Fruit fly (Drosophila melanogaster) whole organism, embryonic: ENCODE measurements around the gene CG6420.

Source experiments
- ATbp ChIP-seq: fragments of 200-800 bp; sonication (Bioruptor generic); optimal IDR thresholded peaks from 2 replicates; lab custom pipeline; 2017; ENCODE audit warnings: missing biosample characterization, mild to moderate bottlenecking, missing genetic modification characterization, missing genetic modification reagents
- CG10366 ChIP-seq: fragments of 200-800 bp; sonication (Bioruptor generic); IDR thresholded peaks from 2 replicates; pipeline ENCODE4 v1.3.6; 2022; ENCODE audit warnings: missing biosample characterization, missing genetic modification characterization
- CG14014 ChIP-seq: fragments of 200-800 bp; sonication (Bioruptor generic); IDR thresholded peaks from 2 replicates; pipeline ENCODE4 v1.3.6; 2022; ENCODE audit warnings: missing biosample characterization, missing genetic modification characterization
- CG14667 ChIP-seq: fragments of 200-800 bp; sonication (Bioruptor generic); IDR thresholded peaks from 2 replicates; pipeline ENCODE4 v1.3.6; 2022; ENCODE audit warnings: missing biosample characterization, missing genetic modification characterization
- CG1602 ChIP-seq: fragments of 200-800 bp; sonication (Bioruptor generic); optimal IDR thresholded peaks from 3 replicates; lab custom pipeline; 2016; ENCODE audit warnings: missing biosample characterization, missing genetic modification characterization
- CG17359 ChIP-seq: fragments of 200-800 bp; sonication (Bioruptor generic); optimal IDR thresholded peaks from 3 replicates; lab custom pipeline; 2018; ENCODE audit warnings: missing biosample characterization, mild to moderate bottlenecking, missing genetic modification characterization, moderate library complexity
- CG1792 ChIP-seq: fragments of 200-800 bp; sonication (Bioruptor generic); optimal IDR thresholded peaks from 2 replicates; lab custom pipeline; 2016; ENCODE audit warnings: missing biosample characterization, missing genetic modification characterization
- CG1832 ChIP-seq: fragments of 200-800 bp; sonication (Bioruptor generic); optimal IDR thresholded peaks from 2 replicates; lab custom pipeline; 2017; ENCODE audit warnings: missing biosample characterization, mild to moderate bottlenecking, missing genetic modification characterization, inconsistent platforms
- CG18619 ChIP-seq: fragments of 200-800 bp; sonication (Bioruptor generic); optimal IDR thresholded peaks from 3 replicates; lab custom pipeline; 2017; ENCODE audit warnings: missing biosample characterization, mild to moderate bottlenecking, missing genetic modification characterization
- CG2889 ChIP-seq: fragments of 200-800 bp; sonication (Bioruptor generic); IDR thresholded peaks from 3 replicates; pipeline ENCODE4 v1.3.6; 2022; ENCODE audit warnings: missing biosample characterization, missing genetic modification characterization
- CG3838 ChIP-seq: fragments of 200-800 bp; sonication (Bioruptor generic); optimal IDR thresholded peaks from 3 replicates; lab custom pipeline; 2016; ENCODE audit warnings: missing biosample characterization, missing genetic modification characterization
- CG3995 ChIP-seq: fragments of 200-800 bp; sonication (Bioruptor generic); optimal IDR thresholded peaks from 3 replicates; lab custom pipeline; 2016; ENCODE audit warnings: missing biosample characterization, missing genetic modification characterization
- CG6254 ChIP-seq: fragments of 200-800 bp; sonication (Bioruptor generic); optimal IDR thresholded peaks from 3 replicates; lab custom pipeline; 2017; ENCODE audit warnings: mild to moderate bottlenecking, missing biosample characterization, missing genetic modification reagents, missing genetic modification characterization
- CG6689 ChIP-seq: fragments of 200-800 bp; sonication (Bioruptor generic); IDR thresholded peaks from 2 replicates; pipeline ENCODE4 v1.3.6; 2022; ENCODE audit warnings: missing biosample characterization, missing genetic modification characterization
- CG6765 ChIP-seq: fragments of 200-800 bp; sonication (Bioruptor generic); optimal IDR thresholded peaks from 3 replicates; lab custom pipeline; 2017; ENCODE audit warnings: missing biosample characterization, mild to moderate bottlenecking, missing genetic modification characterization
- CG7357 ChIP-seq: fragments of 200-800 bp; sonication (Bioruptor generic); IDR thresholded peaks from 3 replicates; pipeline ENCODE4 v1.3.6; 2022; ENCODE audit warnings: missing biosample characterization, missing genetic modification characterization
- CG7839 ChIP-seq: fragments of 200-800 bp; sonication (Bioruptor generic); optimal IDR thresholded peaks from 3 replicates; lab custom pipeline; 2018; ENCODE audit warnings: missing biosample characterization, mild to moderate bottlenecking, missing genetic modification characterization, moderate library complexity
- CG8388 ChIP-seq: fragments of 200-800 bp; sonication (Bioruptor generic); optimal IDR thresholded peaks from 2 replicates; lab custom pipeline; 2019; ENCODE audit warnings: missing biosample characterization, mild to moderate bottlenecking, missing genetic modification characterization, moderate library complexity
- CHES-1-like ChIP-seq: fragments of 200-800 bp; sonication (Bioruptor generic); optimal IDR thresholded peaks from 2 replicates; lab custom pipeline; 2016; ENCODE audit warnings: missing biosample characterization, missing genetic modification characterization
- CTCF ChIP-seq: fragments of 200-800 bp; sonication (Bioruptor generic); optimal IDR thresholded peaks from 2 replicates; lab custom pipeline; 2017; ENCODE audit warnings: missing biosample characterization, mild to moderate bottlenecking, missing genetic modification characterization, moderate library complexity
- Chrac-16 ChIP-seq: fragments of 200-800 bp; sonication (Bioruptor generic); optimal IDR thresholded peaks from 3 replicates; lab custom pipeline; 2016; ENCODE audit warnings: missing biosample characterization, missing genetic modification characterization
- Dip3 ChIP-seq: fragments of 200-800 bp; sonication (Bioruptor generic); optimal IDR thresholded peaks from 3 replicates; lab custom pipeline; 2016; ENCODE audit warnings: missing biosample characterization, missing genetic modification characterization
- Dp ChIP-seq: fragments of 200-800 bp; sonication (Bioruptor generic); optimal IDR thresholded peaks from 2 replicates; lab custom pipeline; 2018; ENCODE audit warnings: missing biosample characterization, mild to moderate bottlenecking, missing genetic modification characterization, moderate library complexity
- H2.0 ChIP-seq: fragments of 200-800 bp; sonication (Bioruptor generic); IDR thresholded peaks from 2 replicates; pipeline ENCODE4 v1.3.6; 2022; ENCODE audit warnings: missing biosample characterization, missing genetic modification characterization
- HLH3B ChIP-seq: fragments of 200-800 bp; sonication (Bioruptor generic); IDR thresholded peaks from 2 replicates; pipeline ENCODE4 v1.3.6; 2022; ENCODE audit warnings: missing biosample characterization, missing genetic modification characterization
- Hsf ChIP-seq: fragments of 200-800 bp; sonication (Bioruptor generic); optimal IDR thresholded peaks from 3 replicates; lab custom pipeline; 2016; ENCODE audit warnings: missing biosample characterization, missing genetic modification characterization
- Kr ChIP-seq: fragments of 200-800 bp; sonication (Bioruptor generic); optimal IDR thresholded peaks from 2 replicates; lab custom pipeline; 2017; ENCODE audit warnings: missing biosample characterization, mild to moderate bottlenecking, missing genetic modification characterization
- Lim3 ChIP-seq: fragments of 200-800 bp; sonication (Bioruptor generic); IDR thresholded peaks from 2 replicates; pipeline ENCODE4 v1.3.6; 2022; ENCODE audit warnings: missing biosample characterization, missing genetic modification characterization
- Nf-YB ChIP-seq: fragments of 200-800 bp; sonication (Bioruptor generic); optimal IDR thresholded peaks from 3 replicates; lab custom pipeline; 2019; ENCODE audit warnings: missing biosample characterization, mild to moderate bottlenecking, missing genetic modification characterization, moderate library complexity
- Oaz ChIP-seq: fragments of 200-800 bp; sonication (Bioruptor generic); IDR thresholded peaks from 2 replicates; pipeline ENCODE4 v1.3.6; 2022; ENCODE audit warnings: missing biosample characterization, missing genetic modification characterization
- Pdp1 ChIP-seq, 2 experiments: fragments of 200-800 bp; sonication (Bioruptor generic); optimal IDR thresholded peaks; 3 replicates each; lab custom pipeline; 2016; ENCODE audit warnings: missing biosample characterization in 2 of 2, missing genetic modification characterization in 2 of 2, mild to moderate bottlenecking in 1 of 2, moderate library complexity in 1 of 2
- Taf1 ChIP-seq: fragments of 200-800 bp; sonication (Bioruptor generic); IDR thresholded peaks from 2 replicates; pipeline ENCODE4 v1.3.6; 2022; ENCODE audit warnings: missing biosample characterization, missing genetic modification characterization
- ac ChIP-seq: fragments of 200-800 bp; sonication (Bioruptor generic); optimal IDR thresholded peaks from 3 replicates; lab custom pipeline; 2017; ENCODE audit warnings: missing biosample characterization, mild to moderate bottlenecking, missing genetic modification characterization
- ase ChIP-seq: fragments of 200-800 bp; sonication (Bioruptor generic); IDR thresholded peaks from 3 replicates; pipeline ENCODE4 v1.3.6; 2022; ENCODE audit warnings: missing biosample characterization, missing genetic modification characterization
- crc ChIP-seq: fragments of 200-800 bp; sonication (Bioruptor generic); optimal IDR thresholded peaks from 2 replicates; lab custom pipeline; 2016; ENCODE audit warnings: missing biosample characterization, missing genetic modification characterization
- ems ChIP-seq: fragments of 200-800 bp; sonication (Bioruptor generic); optimal IDR thresholded peaks from 3 replicates; lab custom pipeline; 2016; ENCODE audit warnings: missing biosample characterization, missing genetic modification characterization
- gce ChIP-seq: fragments of 200-800 bp; sonication (Bioruptor generic); IDR thresholded peaks from 3 replicates; pipeline ENCODE4 v1.3.6; 2022; ENCODE audit warnings: missing biosample characterization, missing genetic modification characterization
- grn ChIP-seq: fragments of 200-800 bp; sonication (Bioruptor generic); optimal IDR thresholded peaks from 3 replicates; lab custom pipeline; 2017; ENCODE audit warnings: missing biosample characterization, missing genetic modification characterization
- jumu ChIP-seq: fragments of 200-800 bp; sonication (Bioruptor generic); optimal IDR thresholded peaks from 3 replicates; lab custom pipeline; 2016; ENCODE audit warnings: missing biosample characterization, missing genetic modification characterization
- klu ChIP-seq: fragments of 200-800 bp; sonication (Bioruptor generic); IDR thresholded peaks from 2 replicates; pipeline ENCODE4 v1.3.6; 2022; ENCODE audit warnings: missing biosample characterization, missing genetic modification characterization
- odd ChIP-seq: fragments of 200-800 bp; sonication (Bioruptor generic); optimal IDR thresholded peaks from 2 replicates; lab custom pipeline; 2017; ENCODE audit warnings: missing biosample characterization, mild to moderate bottlenecking, missing genetic modification characterization
- pnt ChIP-seq: fragments of 200-800 bp; sonication (Bioruptor generic); optimal IDR thresholded peaks from 3 replicates; lab custom pipeline; 2016; ENCODE audit warnings: missing biosample characterization, missing genetic modification characterization
- prd ChIP-seq, 3 experiments: fragments of >200 bp in 2 of 3; fragments of 200-800 bp in 1 of 3; sonication (Bioruptor generic) in 1 of 3; optimal IDR thresholded peaks in 2 of 3; IDR thresholded peaks in 1 of 3; 2 replicates in 2 of 3; 3 replicates in 1 of 3; pipeline versions ENCODE4 v1.3.6 to Lab custom; 2017 to 2022; ENCODE audit warnings: missing biosample characterization in 1 of 3, missing genetic modification characterization in 1 of 3
- schlank ChIP-seq: fragments of 200-800 bp; sonication (Bioruptor generic); optimal IDR thresholded peaks from 2 replicates; lab custom pipeline; 2018; ENCODE audit warnings: missing biosample characterization, mild to moderate bottlenecking, missing genetic modification characterization
- sd ChIP-seq: fragments of 200-800 bp; sonication (Bioruptor generic); optimal IDR thresholded peaks from 3 replicates; lab custom pipeline; 2018; ENCODE audit warnings: missing biosample characterization, mild to moderate bottlenecking, missing genetic modification characterization, moderate library complexity
- tgo ChIP-seq: fragments of 200-800 bp; sonication (Bioruptor generic); IDR thresholded peaks from 3 replicates; pipeline ENCODE4 v1.3.6; 2022; ENCODE audit warnings: missing biosample characterization, missing genetic modification characterization
- trem ChIP-seq: fragments of 200-800 bp; optimal IDR thresholded peaks from 3 replicates; lab custom pipeline; 2019; ENCODE audit warnings: missing biosample characterization, mild to moderate bottlenecking, missing genetic modification characterization, moderate library complexity
- ttk ChIP-seq: fragments of 200-800 bp; sonication (Bioruptor generic); IDR thresholded peaks from 2 replicates; pipeline ENCODE4 v2.1.2; 2022; ENCODE audit warnings: missing biosample characterization, missing genetic modification characterization
- twi ChIP-seq: fragments of 200-800 bp; optimal IDR thresholded peaks from 2 replicates; lab custom pipeline; 2019; ENCODE audit warnings: missing biosample characterization, mild to moderate bottlenecking, missing genetic modification characterization, moderate library complexity
- tx ChIP-seq: fragments of 200-800 bp; sonication (Bioruptor generic); optimal IDR thresholded peaks from 2 replicates; lab custom pipeline; 2016; ENCODE audit warnings: missing biosample characterization, missing genetic modification characterization
- zfh2 ChIP-seq: fragments of 200-800 bp; sonication (Bioruptor generic); optimal IDR thresholded peaks from 2 replicates; lab custom pipeline; 2016; ENCODE audit warnings: missing biosample characterization, missing genetic modification characterization

CG6420 gene

dm6 chr3R:26714109-26714576, 10.9 kb downstream of the CG6420 start, which contains the start of gene amon (continued):
- TF ChIP-seq Lim3 (GFP tag; lab: Robert Waterston, UW) (peak; percentile 95), CG2889 (GFP tag; lab: Robert Waterston, UW) (peak; percentile 98), ems (GFP tag; lab: Kevin White, UChicago) (peak; percentile 99), klu (GFP tag; lab: Robert Waterston, UW) (peak; percentile 97), CG6254 (GFP tag; lab: Kevin White, UChicago) (peak; percentile 88), Hsf (GFP tag; lab: Kevin White, UChicago) (peak; percentile 98), CG3995 (GFP tag; lab: Kevin White, UChicago) (peak; percentile 79), jumu (GFP tag; lab: Kevin White, UChicago) (peak; percentile 99), CG1602 (peak; percentile 95), Dp (GFP tag; lab: Kevin White, UChicago) (peak; percentile 29), CG7357 (GFP tag; lab: Robert Waterston, UW) (peak; percentile 96), Pdp1 (GFP tag; optimal IDR thresholded peaks at IDR 0.05; lab: Kevin White, UChicago) (peak; percentile 98 to 99), Nf-YB (GFP tag; lab: Kevin White, UChicago) (peak; percentile 79), ATbp (peak; percentile 99), tgo (peak; percentile 98), Dip3 (GFP tag; lab: Kevin White, UChicago) (peak; percentile 98), gce (GFP tag; lab: Robert Waterston, UW) (peak; percentile 95), CG1832 (GFP tag; lab: Kevin White, UChicago) (peak; percentile 44), zfh2 (GFP tag; lab: Kevin White, UChicago) (peak; percentile 99), CG14014 (GFP tag; lab: Robert Waterston, UW) (peak; percentile 99), crc (peak; percentile 98), ase (GFP tag; lab: Robert Waterston, UW) (peak; percentile 98), CG6765 (GFP tag; lab: Kevin White, UChicago) (peak; percentile 99), CG14667 (peak; percentile 98), CG17359 (peak; percentile 99), ttk (peak; percentile 99), ac (GFP tag; lab: Kevin White, UChicago) (peak; percentile 60), prd (optimal IDR thresholded peaks at IDR 0.05; lab: Kevin White, UChicago) (no peak), prd (GFP tag; IDR thresholded peaks at IDR 0.05; lab: Robert Waterston, UW) (peak; percentile 99), pnt (GFP tag; lab: Kevin White, UChicago) (peak; percentile 99), CTCF (GFP tag; lab: Kevin White, UChicago) (peak; percentile 70), sd (peak; percentile 99), twi (tag; lab: Kevin White, UChicago) (peak; percentile 86), CHES-1-like (GFP tag; lab: Kevin White, UChicago) (peak; percentile 99), trem (peak; percentile 69), odd (GFP tag; lab: Kevin White, UChicago) (peak; percentile 96), Chrac-16 (GFP tag; lab: Kevin White, UChicago) (peak; percentile 97), CG18619 (GFP tag; lab: Kevin White, UChicago) (peak; percentile 99), grn (peak; percentile 89), schlank (tag; lab: Kevin White, UChicago) (peak; percentile 99), CG6689 (GFP tag; lab: Robert Waterston, UW) (peak; percentile 97), H2.0 (peak; percentile 98), CG10366 (peak; percentile 99), CG8388 (GFP tag; lab: Kevin White, UChicago) (peak; percentile 91), Taf1 (GFP tag; lab: Robert Waterston, UW) (peak; percentile 98), tx (peak; percentile 99), Kr (GFP tag; lab: Kevin White, UChicago) (no peak), CG1792 (GFP tag; lab: Kevin White, UChicago) (peak; percentile 98), HLH3B (GFP tag; lab: Robert Waterston, UW) (peak; percentile 98), CG3838 (GFP tag; lab: Kevin White, UChicago) (peak; percentile 93), CG7839 (tag; lab: Kevin White, UChicago) (peak; percentile 99), Oaz (GFP tag; lab: Robert Waterston, UW) (peak; percentile 98)
